5 fruit fly cellular contexts compared by ENCODE assay signal in the genomic region with DNA sequence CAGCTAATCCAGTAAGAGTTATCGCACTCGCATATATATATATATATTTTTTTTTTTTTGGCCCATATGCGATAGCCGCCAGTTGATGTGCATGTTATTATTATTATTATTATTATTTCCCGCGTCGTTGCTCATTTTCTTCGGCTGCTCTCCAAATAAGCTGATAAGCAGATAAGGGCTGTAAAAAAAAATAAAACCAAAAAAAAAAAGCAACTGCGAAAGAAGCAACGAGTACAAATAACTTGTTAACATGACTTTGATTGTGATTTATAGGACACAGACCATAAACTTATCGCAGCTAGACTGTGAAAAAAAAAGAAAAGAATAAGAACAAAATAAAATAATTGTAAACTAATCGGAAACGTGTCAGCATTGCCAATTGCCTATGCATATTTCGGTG.
TF ChIP-seq lines count a peak whose summit lies in the region.

No protein-coding gene starts in this region.

- TF ChIP-seq CTCF in whole organism, embryonic (GFP tag; optimal IDR thresholded peaks at IDR 0.05; lab: Kevin White, UChicago) = no peak

TF ChIP-seq in whole organism, adult, 20 proteins besides CTCF, POLR2A, EP300 and RAD21 (continues in another document):
- no peak for TF ChIP-seq CG5204 (GFP tag; optimal IDR thresholded peaks at IDR 0.05; lab: Kevin White, UChicago)
- peak; percentile 42 for TF ChIP-seq CG33017 (tag; optimal IDR thresholded peaks at IDR 0.05; lab: Kevin White, UChicago)
- peak; percentile 38 for TF ChIP-seq CG7045 (GFP tag; optimal IDR thresholded peaks at IDR 0.05; lab: Kevin White, UChicago)
- no peak for TF ChIP-seq toe (GFP tag; optimal IDR thresholded peaks at IDR 0.05; lab: Kevin White, UChicago)
- TF ChIP-seq CG1620 (GFP tag; optimal IDR thresholded peaks at IDR 0.05; lab: Kevin White, UChicago) = no peak
- TF ChIP-seq CG12768 (GFP tag; optimal IDR thresholded peaks at IDR 0.05; lab: Kevin White, UChicago) = peak; percentile 31
- no peak for TF ChIP-seq Crg-1 (GFP tag; optimal IDR thresholded peaks at IDR 0.05; lab: Kevin White, UChicago)
- peak; percentile 64 for TF ChIP-seq CG11617 (GFP tag; optimal IDR thresholded peaks at IDR 0.05; lab: Kevin White, UChicago)
- TF ChIP-seq ovo (GFP tag; optimal IDR thresholded peaks at IDR 0.05; lab: Kevin White, UChicago) = no peak
- peak; percentile 10 for TF ChIP-seq CG7101 (tag; optimal IDR thresholded peaks at IDR 0.05; lab: Kevin White, UChicago)
- TF ChIP-seq Clk (GFP tag; optimal IDR thresholded peaks at IDR 0.05; lab: Kevin White, UChicago) = no peak
- TF ChIP-seq cic (GFP tag; optimal IDR thresholded peaks at IDR 0.05; lab: Kevin White, UChicago) = peak; percentile 50
- peak; percentile 1 for TF ChIP-seq Mnt (GFP tag; optimal IDR thresholded peaks at IDR 0.05; lab: Kevin White, UChicago)
- peak; percentile 1 for TF ChIP-seq CG14711 (tag; optimal IDR thresholded peaks at IDR 0.05; lab: Kevin White, UChicago)
- no peak for TF ChIP-seq pad (GFP tag; optimal IDR thresholded peaks at IDR 0.05; lab: Kevin White, UChicago)
- TF ChIP-seq Hr96 (GFP tag; optimal IDR thresholded peaks at IDR 0.05; lab: Kevin White, UChicago) = peak; percentile 54
- TF ChIP-seq tj (GFP tag; optimal IDR thresholded peaks at IDR 0.05; lab: Kevin White, UChicago) = peak; percentile 48

TF ChIP-seq in whole organism, embryonic, 481 proteins besides CTCF, POLR2A, EP300 and RAD21 (continues in another document):
- TF ChIP-seq Asciz (GFP tag; optimal IDR thresholded peaks at IDR 0.05; lab: Kevin White, UChicago) = no peak
- TF ChIP-seq Xbp1 (GFP tag; optimal IDR thresholded peaks at IDR 0.05; lab: Kevin White, UChicago) = no peak
- peak; percentile 18 for TF ChIP-seq sug (tag; optimal IDR thresholded peaks at IDR 0.05; lab: Kevin White, UChicago)
- no peak for TF ChIP-seq CG12104 (GFP tag; optimal IDR thresholded peaks at IDR 0.05; lab: Kevin White, UChicago)
- TF ChIP-seq CG9437 (GFP tag; optimal IDR thresholded peaks at IDR 0.05; lab: Kevin White, UChicago) = no peak
- peak; percentile 58 for TF ChIP-seq sqz (GFP tag; optimal IDR thresholded peaks at IDR 0.05; lab: Kevin White, UChicago)
- TF ChIP-seq HLH54F (GFP tag; optimal IDR thresholded peaks at IDR 0.05; lab: Kevin White, UChicago) = no peak
- no peak for TF ChIP-seq NK7.1 (GFP tag; optimal IDR thresholded peaks at IDR 0.05; lab: Kevin White, UChicago)
- TF ChIP-seq CG2116 (GFP tag; optimal IDR thresholded peaks at IDR 0.05; lab: Kevin White, UChicago) = no peak
- no peak for TF ChIP-seq CG11085 (GFP tag; IDR thresholded peaks at IDR 0.05; lab: Robert Waterston, UW)
- no peak for TF ChIP-seq CG16815 (GFP tag; optimal IDR thresholded peaks at IDR 0.05; lab: Kevin White, UChicago)
- no peak for TF ChIP-seq tin (GFP tag; optimal IDR thresholded peaks at IDR 0.05; lab: Kevin White, UChicago)
- no peak for TF ChIP-seq Sox100B (GFP tag; optimal IDR thresholded peaks at IDR 0.05; lab: Kevin White, UChicago)
- TF ChIP-seq CrebB (tag; optimal IDR thresholded peaks at IDR 0.05; lab: Kevin White, UChicago) = no peak
- no peak for TF ChIP-seq CG2712 (tag; optimal IDR thresholded peaks at IDR 0.05; lab: Kevin White, UChicago)
- TF ChIP-seq CG13296 (GFP tag; optimal IDR thresholded peaks at IDR 0.05; lab: Kevin White, UChicago) = peak; percentile 29
- TF ChIP-seq CG17186 (GFP tag; optimal IDR thresholded peaks at IDR 0.05; lab: Kevin White, UChicago) = no peak
- no peak for TF ChIP-seq CG3163 (GFP tag; optimal IDR thresholded peaks at IDR 0.05; lab: Kevin White, UChicago)
- peak; percentile 92 for TF ChIP-seq exex (tag; optimal IDR thresholded peaks at IDR 0.05; lab: Kevin White, UChicago)

TF ChIP-seq in whole organism, prepupa, 60 proteins besides CTCF, POLR2A, EP300 and RAD21:
- TF ChIP-seq CG6163 (GFP tag; IDR thresholded peaks at IDR 0.05; lab: Robert Waterston, UW) (0 out of 3 replicates have a peak, but pooled peaks have one; percentile 20), vri (GFP tag; optimal IDR thresholded peaks at IDR 0.05; lab: Kevin White, UChicago) (peak; percentile 58), Sox102F (GFP tag; optimal IDR thresholded peaks at IDR 0.05; lab: Kevin White, UChicago) (no peak), CG3919 (GFP tag; optimal IDR thresholded peaks at IDR 0.05; lab: Kevin White, UChicago) (no peak), dac (GFP tag; optimal IDR thresholded peaks at IDR 0.05; lab: Kevin White, UChicago) (no peak)
TF ChIP-seq in whole organism, prepupa: peak in this region for 2.

TF ChIP-seq in whole organism, pupa, 21 proteins besides CTCF, POLR2A, EP300 and RAD21:
- TF ChIP-seq CG12605 (GFP tag; IDR thresholded peaks at IDR 0.05; lab: Robert Waterston, UW) (0 out of 2 replicates have a peak, but pooled peaks have one; percentile 27), CG17806 (tag; optimal IDR thresholded peaks at IDR 0.05; lab: Kevin White, UChicago) (no peak)

TF ChIP-seq in whole organism, wandering third instar larva, 38 proteins besides CTCF, POLR2A, EP300 and RAD21:
- TF ChIP-seq rgr (GFP tag; optimal IDR thresholded peaks at IDR 0.05; lab: Kevin White, UChicago) = no peak
- no peak for TF ChIP-seq N (GFP tag; optimal IDR thresholded peaks at IDR 0.05; lab: Kevin White, UChicago)
- TF ChIP-seq Jra (GFP tag; optimal IDR thresholded peaks at IDR 0.05; lab: Kevin White, UChicago) = no peak
- peak; percentile 15 for TF ChIP-seq Sp1 (GFP tag; optimal IDR thresholded peaks at IDR 0.05; lab: Kevin White, UChicago)
- no peak for TF ChIP-seq usp (GFP tag; optimal IDR thresholded peaks at IDR 0.05; lab: Kevin White, UChicago)
